Worm (Caenorhabditis elegans): ENCODE data around the gene R05H5.3.

ce11 chrII:10245612-10246011 is 48.2 kb downstream of the R05H5.3 start:
- TF ChIP-seq nhr-28 (tag; optimal IDR thresholded peaks at IDR 0.05) = no peak
- TF ChIP-seq elt-3 (tag; optimal IDR thresholded peaks at IDR 0.05) = no peak
- no peak for TF ChIP-seq lsy-2 (tag; optimal IDR thresholded peaks at IDR 0.05)
- no peak for TF ChIP-seq mep-1 (tag; optimal IDR thresholded peaks at IDR 0.05)
- no peak for TF ChIP-seq Y116A8C.19 (tag; optimal IDR thresholded peaks at IDR 0.05; ENCODE audit: borderline replicate concordance)
- no peak for TF ChIP-seq nhr-47 (tag; optimal IDR thresholded peaks at IDR 0.05)
- TF ChIP-seq dpl-1 (GFP tag; optimal IDR thresholded peaks at IDR 0.05) = no peak
- no peak for TF ChIP-seq hlh-4 (tag; optimal IDR thresholded peaks at IDR 0.05)
- TF ChIP-seq sptf-1 (tag; optimal IDR thresholded peaks at IDR 0.05) = no peak
- TF ChIP-seq jun-1 (tag; optimal IDR thresholded peaks at IDR 0.05) = no peak
- no peak for TF ChIP-seq unc-62 (GFP tag; optimal IDR thresholded peaks at IDR 0.05)
- no peak for TF ChIP-seq ceh-8 (GFP tag; optimal IDR thresholded peaks at IDR 0.05)

Measured in whole organism, L1 larva.